Worm (Caenorhabditis elegans): Measurements from ENCODE around the gene C39B10.7.

ce11 chrX:10440781-10441180 is 35.9 kb upstream of the C39B10.7 start:
- TF ChIP-seq blmp-1 (tag; optimal IDR thresholded peaks at IDR 0.05) (no peak), ztf-11 (tag; optimal IDR thresholded peaks at IDR 0.05) (no peak), unc-62 (GFP tag; optimal IDR thresholded peaks at IDR 0.05) (no peak), nhr-76 (tag; optimal IDR thresholded peaks at IDR 0.05) (no peak), elt-1 (tag; optimal IDR thresholded peaks at IDR 0.05; ENCODE audit: borderline replicate concordance, insufficient read depth) (no peak), nhr-28 (tag; optimal IDR thresholded peaks at IDR 0.05) (no peak), lin-32 (GFP tag; optimal IDR thresholded peaks at IDR 0.05) (no peak)
